Fruit fly (Drosophila melanogaster) Kc167 (cell line): ENCODE data around the gene Ae2.

ENCODE experiments used
- h ChIP-seq: fragments of >200 bp; optimal IDR thresholded peaks from 3 replicates; lab custom pipeline; 2018; ENCODE audit warnings: missing external identifiers
- psq ChIP-seq: fragments of >200 bp; optimal IDR thresholded peaks from 2 replicates; lab custom pipeline; 2017; ENCODE audit warnings: missing external identifiers

- TF ChIP-seq psq (lab: Kevin White, UChicago): no peak
- no peak for TF ChIP-seq h (lab: Kevin White, UChicago)
Measured at dm6 chr3L:9742342-9742741, 21.0 kb upstream of the Ae2 start.
